Worm (Caenorhabditis elegans): ENCODE measurements around the gene C44H9.5.

The C44H9.5 gene

ce11 chrV:12819155-12819554 lies 30.5 kb downstream of the C44H9.5 start (continued):
- peak; percentile 53 for TF ChIP-seq lir-3 (tag; optimal IDR thresholded peaks at IDR 0.05; ENCODE audit: poor library complexity)
- TF ChIP-seq unc-130 (tag; optimal IDR thresholded peaks at IDR 0.05), result no peak
- TF ChIP-seq nhr-20 (tag; optimal IDR thresholded peaks at IDR 0.05), result peak; percentile 20
- TF ChIP-seq mep-1 (tag; optimal IDR thresholded peaks at IDR 0.05), result no peak
- TF ChIP-seq unc-30 (tag; optimal IDR thresholded peaks at IDR 0.05), result no peak
- TF ChIP-seq efl-1 (optimal IDR thresholded peaks at IDR 0.05), result no peak
- peak in 1 of 2 experiments; percentile 64 for TF ChIP-seq efl-1 (GFP tag; optimal IDR thresholded peaks at IDR 0.05 in 1 of 2)
- no peak for TF ChIP-seq hpl-2 (GFP tag; optimal IDR thresholded peaks at IDR 0.05)

ce11 chrV:12818486-12818885 lies 31.2 kb downstream of the C44H9.5 start:
- TF ChIP-seq lin-15B (tag; optimal IDR thresholded peaks at IDR 0.05) (no peak), ztf-4 (tag; optimal IDR thresholded peaks at IDR 0.05) (no peak), fos-1 (tag; optimal IDR thresholded peaks at IDR 0.05) (no peak), nhr-85 (tag) (no peak), zip-4 (GFP tag; optimal IDR thresholded peaks at IDR 0.05) (no peak), hlh-17 (GFP tag; optimal IDR thresholded peaks at IDR 0.05; ENCODE audit: borderline replicate concordance) (no peak), isw-1 (GFP tag; IDR thresholded peaks at IDR 0.05) (no peak), unc-30 (tag; optimal IDR thresholded peaks at IDR 0.05) (no peak), pqm-1 (tag; optimal IDR thresholded peaks at IDR 0.05) (no peak), nhr-76 (tag; optimal IDR thresholded peaks at IDR 0.05) (no peak), xbp-1 (tag; optimal IDR thresholded peaks at IDR 0.05) (no peak), unc-62 (GFP tag; optimal IDR thresholded peaks at IDR 0.05) (no peak), snpc-4 (tag; optimal IDR thresholded peaks at IDR 0.05) (no peak), mab-9 (GFP tag; IDR thresholded peaks at IDR 0.05) (no peak), C04F5.9 (tag; optimal IDR thresholded peaks at IDR 0.05) (no peak), ceh-8 (GFP tag; optimal IDR thresholded peaks at IDR 0.05) (no peak), F16B12.6 (tag; optimal IDR thresholded peaks at IDR 0.05) (no peak), nhr-77 (tag; optimal IDR thresholded peaks at IDR 0.05) (no peak), ceh-63 (GFP tag; optimal IDR thresholded peaks at IDR 0.05) (no peak), nhr-237 (tag; optimal IDR thresholded peaks at IDR 0.05) (no peak)

- TF ChIP-seq blmp-1 (tag; optimal IDR thresholded peaks at IDR 0.05) (peak; percentile 27), nhr-71 (tag; optimal IDR thresholded peaks at IDR 0.05) (no peak)
Observed at ce11 chrV:12816672-12817071, 33.0 kb downstream of the C44H9.5 start.

ce11 chrV:12815386-12815785 lies 34.3 kb downstream of the C44H9.5 start:
- TF ChIP-seq C16A3.4 (tag; optimal IDR thresholded peaks at IDR 0.05) (peak; percentile 22), lin-35 (GFP tag; optimal IDR thresholded peaks at IDR 0.05) (peak in 1 of 2 experiments; percentile 2), nhr-76 (tag; optimal IDR thresholded peaks at IDR 0.05) (no peak)

ce11 chrV:12814481-12814882 lies 35.2 kb downstream of the C44H9.5 start:
- TF ChIP-seq nhr-20 (tag; optimal IDR thresholded peaks at IDR 0.05), result peak; percentile 52
- TF ChIP-seq nhr-90 (tag; optimal IDR thresholded peaks at IDR 0.05; ENCODE audit: poor library complexity), result no peak
- TF ChIP-seq ama-1 (optimal IDR thresholded peaks at IDR 0.05), result no peak
- TF ChIP-seq zip-4 (GFP tag; optimal IDR thresholded peaks at IDR 0.05), result no peak
- peak; percentile 96 for TF ChIP-seq lin-14 (GFP tag; optimal IDR thresholded peaks at IDR 0.05)
- TF ChIP-seq mep-1 (tag; optimal IDR thresholded peaks at IDR 0.05), result peak; percentile 0
- peak; percentile 37 for TF ChIP-seq egl-13 (tag; optimal IDR thresholded peaks at IDR 0.05)
- no peak for TF ChIP-seq ceh-88 (GFP tag; IDR thresholded peaks at IDR 0.05)
- peak; percentile 25 for TF ChIP-seq lir-3 (tag; optimal IDR thresholded peaks at IDR 0.05; ENCODE audit: poor library complexity)
- TF ChIP-seq C34B4.2 (tag; optimal IDR thresholded peaks at IDR 0.05), result no peak
- TF ChIP-seq lsy-2 (tag; optimal IDR thresholded peaks at IDR 0.05), result peak; percentile 51 to 75
- no peak for TF ChIP-seq pag-3 (tag; optimal IDR thresholded peaks at IDR 0.05; ENCODE audit: borderline replicate concordance, insufficient read depth)
- TF ChIP-seq mdl-1 (tag; optimal IDR thresholded peaks at IDR 0.05), result peak in 1 of 2 experiments; percentile 77
- no peak for TF ChIP-seq elt-3 (tag; optimal IDR thresholded peaks at IDR 0.05)
- TF ChIP-seq ceh-63 (GFP tag; optimal IDR thresholded peaks at IDR 0.05), result no peak
- peak; percentile 87 for TF ChIP-seq fkh-8 (tag; optimal IDR thresholded peaks at IDR 0.05)
- TF ChIP-seq swsn-7 (tag; optimal IDR thresholded peaks at IDR 0.05), result peak; percentile 70
- TF ChIP-seq hlh-17 (GFP tag; optimal IDR thresholded peaks at IDR 0.05; ENCODE audit: borderline replicate concordance), result no peak
- TF ChIP-seq efl-1 (optimal IDR thresholded peaks at IDR 0.05), result peak; percentile 62 to 75
- TF ChIP-seq efl-1 (GFP tag; optimal IDR thresholded peaks at IDR 0.05 in 1 of 2), result peak; percentile 37 to 91
- no peak for TF ChIP-seq C04F5.9 (tag; optimal IDR thresholded peaks at IDR 0.05)
- TF ChIP-seq fkh-4 (tag; optimal IDR thresholded peaks at IDR 0.05; ENCODE audit: borderline replicate concordance), result no peak
- no peak for TF ChIP-seq ces-1 (GFP tag; optimal IDR thresholded peaks at IDR 0.05)
- peak; percentile 14 for TF ChIP-seq fos-1 (tag; optimal IDR thresholded peaks at IDR 0.05)
- TF ChIP-seq snu-23 (GFP tag; optimal IDR thresholded peaks at IDR 0.05), result peak; percentile 64

All from whole organism, L1 larva.